Worm (Caenorhabditis elegans): ENCODE results near the gene R02F2.1.

R02F2.1 gene

DNA sequence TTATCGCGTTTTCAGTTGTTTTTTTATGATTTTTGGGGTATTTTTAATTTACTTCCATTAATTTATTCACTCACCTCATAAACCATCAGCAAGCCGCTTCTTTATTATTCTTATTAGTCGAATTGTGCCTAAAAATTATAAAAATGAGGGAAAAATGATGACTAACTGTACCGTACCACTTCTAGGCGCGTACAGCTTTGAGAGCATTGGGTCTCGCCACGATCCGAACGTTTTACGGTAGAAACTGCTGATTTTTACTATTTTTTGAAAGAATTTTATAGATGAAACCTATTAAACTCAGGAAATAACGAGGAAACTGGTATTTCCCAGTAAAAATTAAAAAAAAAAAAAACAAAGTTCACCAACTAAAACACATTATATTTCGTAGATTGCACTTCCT, 41.4 kb downstream of the R02F2.1 start, which contains the start of gene D1044.6:
Gene D1044.6, minus strand, starts transcription at position 128 of the 400 bp plus-strand sequence.
- no peak for TF ChIP-seq unc-55 (GFP tag; optimal IDR thresholded peaks at IDR 0.05)
- no peak for TF ChIP-seq ceh-34 (tag; optimal IDR thresholded peaks at IDR 0.05)
- no peak for TF ChIP-seq unc-86 (tag; optimal IDR thresholded peaks at IDR 0.05)
- TF ChIP-seq fkh-6 (tag; optimal IDR thresholded peaks at IDR 0.05): no peak
- no peak for TF ChIP-seq pat-9 (tag; optimal IDR thresholded peaks at IDR 0.05)
- TF ChIP-seq ama-1 (optimal IDR thresholded peaks at IDR 0.05): no peak
- no peak for TF ChIP-seq odd-2 (tag; optimal IDR thresholded peaks at IDR 0.05)
- no peak for TF ChIP-seq ceh-14 (tag; optimal IDR thresholded peaks at IDR 0.05)
- TF ChIP-seq hlh-30 (tag; optimal IDR thresholded peaks at IDR 0.05; ENCODE audit: insufficient read depth): no peak
- TF ChIP-seq ceh-18 (tag; optimal IDR thresholded peaks at IDR 0.05): no peak
- TF ChIP-seq hlh-8 (tag; optimal IDR thresholded peaks at IDR 0.05): no peak
- no peak for TF ChIP-seq nfya-1 (tag; optimal IDR thresholded peaks at IDR 0.05)
- no peak for TF ChIP-seq zip-5 (tag; optimal IDR thresholded peaks at IDR 0.05)
- no peak for TF ChIP-seq ceh-24 (tag; optimal IDR thresholded peaks at IDR 0.05)
- no peak for TF ChIP-seq nhr-11 (tag; optimal IDR thresholded peaks at IDR 0.05)
- no peak for TF ChIP-seq pha-2 (tag; optimal IDR thresholded peaks at IDR 0.05)
- TF ChIP-seq dve-1 (tag; optimal IDR thresholded peaks at IDR 0.05): no peak
- no peak for TF ChIP-seq unc-3 (GFP tag; conservative IDR thresholded peaks at IDR 0.05)
- no peak for TF ChIP-seq unc-3 (tag; optimal IDR thresholded peaks at IDR 0.05)

- no peak for TF ChIP-seq zip-5 (tag; optimal IDR thresholded peaks at IDR 0.05)
- TF ChIP-seq fkh-10 (GFP tag; optimal IDR thresholded peaks at IDR 0.05): no peak
- TF ChIP-seq pat-9 (tag; optimal IDR thresholded peaks at IDR 0.05): no peak
- TF ChIP-seq dmd-4 (tag; optimal IDR thresholded peaks at IDR 0.05; ENCODE audit: borderline replicate concordance): no peak
- no peak for TF ChIP-seq ref-2 (tag; optimal IDR thresholded peaks at IDR 0.05)
- no peak for TF ChIP-seq F13H6.1 (tag; optimal IDR thresholded peaks at IDR 0.05)
- no peak for TF ChIP-seq pag-3 (tag; optimal IDR thresholded peaks at IDR 0.05; ENCODE audit: borderline replicate concordance)
- TF ChIP-seq hlh-8 (tag; optimal IDR thresholded peaks at IDR 0.05): no peak
- no peak for TF ChIP-seq ceh-6 (GFP tag; optimal IDR thresholded peaks at IDR 0.05)
- no peak for TF ChIP-seq sdc-2 (tag; optimal IDR thresholded peaks at IDR 0.05)
Measured at ce11 chrIII:5543727-5544345, 42.2 kb downstream of the R02F2.1 start, which contains the start of gene D1044.1. TSS of gene D1044.1 (plus strand) at chrIII:5544295.

- TF ChIP-seq ahr-1 (tag; optimal IDR thresholded peaks at IDR 0.05): no peak
- no peak for TF ChIP-seq sox-2 (GFP tag; IDR thresholded peaks at IDR 0.05)
- no peak for TF ChIP-seq ceh-18 (tag; optimal IDR thresholded peaks at IDR 0.05)
Measured at ce11 chrIII:5546309-5546708, 44.6 kb downstream of the R02F2.1 start.

- TF ChIP-seq gmeb-2 (tag; optimal IDR thresholded peaks at IDR 0.05) (no peak), ceh-34 (tag; optimal IDR thresholded peaks at IDR 0.05) (no peak), syd-9 (tag; optimal IDR thresholded peaks at IDR 0.05) (no peak), ceh-31 (tag; optimal IDR thresholded peaks at IDR 0.05) (no peak), elt-2 (tag; optimal IDR thresholded peaks at IDR 0.05) (peak; percentile 26), elt-4 (tag; optimal IDR thresholded peaks at IDR 0.05) (no peak)
Measured at ce11 chrIII:5546730-5547129, 45.0 kb downstream of the R02F2.1 start, which contains the start of gene F09F7.5. TSS of gene F09F7.5 (plus strand) at chrIII:5546987.

ce11 chrIII:5550193-5550592, 48.5 kb downstream of the R02F2.1 start:
- no peak for TF ChIP-seq unc-3 (GFP tag; conservative IDR thresholded peaks at IDR 0.05)
- no peak for TF ChIP-seq unc-3 (tag; optimal IDR thresholded peaks at IDR 0.05)
- no peak for TF ChIP-seq ets-4 (tag; optimal IDR thresholded peaks at IDR 0.05)
- no peak for TF ChIP-seq ceh-9 (tag; optimal IDR thresholded peaks at IDR 0.05)
- no peak for TF ChIP-seq fkh-10 (GFP tag; optimal IDR thresholded peaks at IDR 0.05)
- no peak for TF ChIP-seq elt-4 (tag; optimal IDR thresholded peaks at IDR 0.05)
- TF ChIP-seq hlh-13 (GFP tag; optimal IDR thresholded peaks at IDR 0.05): no peak
- TF ChIP-seq K09A11.1 (tag; optimal IDR thresholded peaks at IDR 0.05; ENCODE audit: insufficient read depth): no peak
- no peak for TF ChIP-seq hlh-15 (tag; optimal IDR thresholded peaks at IDR 0.05)
- TF ChIP-seq ceh-45 (GFP tag; IDR thresholded peaks at IDR 0.05): no peak
- no peak for TF ChIP-seq hlh-8 (tag; optimal IDR thresholded peaks at IDR 0.05)
- no peak for TF ChIP-seq unc-55 (GFP tag; optimal IDR thresholded peaks at IDR 0.05)
- no peak for TF ChIP-seq pax-1 (tag; optimal IDR thresholded peaks at IDR 0.05)
- TF ChIP-seq sdc-2 (tag; optimal IDR thresholded peaks at IDR 0.05): no peak
- no peak for TF ChIP-seq tbx-7 (tag; optimal IDR thresholded peaks at IDR 0.05)
- TF ChIP-seq npax-4 (tag; optimal IDR thresholded peaks at IDR 0.05): no peak
- TF ChIP-seq ttx-3 (tag; optimal IDR thresholded peaks at IDR 0.05): no peak
- TF ChIP-seq ceh-22 (tag; optimal IDR thresholded peaks at IDR 0.05): no peak
- TF ChIP-seq unc-86 (tag; optimal IDR thresholded peaks at IDR 0.05): no peak
- TF ChIP-seq nhr-232 (tag; optimal IDR thresholded peaks at IDR 0.05): no peak
